Worm (Caenorhabditis elegans) whole organism, L1 larva: ENCODE measurements around the gene F20D12.12.
"Not testable (repeated sequence)": the region's sequence is repeated elsewhere in the genome, so short reads cannot be mapped to it uniquely, and the experiment has no call there.

Experiments used
- ama-1 ChIP-seq: fragments of 150-350 bp; optimal IDR thresholded peaks from 2 replicates; lab custom pipeline; 2014
- elt-2 ChIP-seq: sonication (generic microtip); optimal IDR thresholded peaks from 2 replicates; lab custom pipeline; 2016; ENCODE audit warnings: missing genetic modification characterization, mild to moderate bottlenecking, inconsistent platforms, missing compliant biosample characterization, missing genetic modification reagents
- fkh-10 ChIP-seq: sonication (generic microtip); optimal IDR thresholded peaks from 2 replicates; lab custom pipeline; 2017; ENCODE audit warnings: missing biosample characterization, missing genetic modification reagents, missing genetic modification characterization
- skn-1 ChIP-seq: fragments of 150-350 bp; optimal IDR thresholded peaks from 2 replicates; lab custom pipeline; 2014; ENCODE audit warnings: missing biosample characterization, missing genetic modification characterization
- unc-86 ChIP-seq: sonication (generic microtip); optimal IDR thresholded peaks from 2 replicates; lab custom pipeline; 2016; ENCODE audit warnings: missing genetic modification characterization, missing compliant biosample characterization

DNA sequence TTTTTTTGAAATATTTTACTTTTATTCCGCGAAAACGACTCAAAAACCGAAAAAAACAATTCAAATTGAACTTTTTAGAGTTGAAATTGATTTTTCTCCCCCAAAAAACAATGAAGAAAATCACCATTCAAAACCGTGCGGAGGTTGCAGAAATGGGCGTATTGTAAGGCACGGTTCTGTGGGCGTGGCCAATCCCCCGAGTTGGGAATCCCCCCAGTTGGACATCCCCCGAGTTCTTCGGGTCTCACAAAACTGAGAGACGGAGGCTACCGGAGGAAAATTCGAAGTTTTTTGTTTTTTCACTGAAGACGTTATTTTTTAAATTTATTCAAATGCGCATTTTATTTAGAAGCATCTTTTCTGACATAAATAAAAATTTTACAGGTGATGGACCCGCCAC lies 1.1 kb downstream of the F20D12.12 start, which contains the start of gene mcm-3AP:
- not testable (repeated sequence) for TF ChIP-seq ama-1 (lab: Kevin White, UChicago); unc-86; skn-1 (tag; lab: Kevin White, UChicago); elt-2 (tag; lab: Kevin White, UChicago); fkh-10 (GFP tag; lab: Kevin White, UChicago)
